Worm (Caenorhabditis elegans) whole organism, L1 larva: ENCODE results near the gene F13B12.4.
A peak's percentile ranks its signal among the peaks of the same experiment; 100 is the strongest.

ENCODE experiments used
- Y116A8C.19 ChIP-seq: sonication (generic microtip); optimal IDR thresholded peaks from 2 replicates; lab custom pipeline; 2016; ENCODE audit warnings: missing compliant biosample characterization, missing genetic modification characterization, borderline replicate concordance
- aha-1 ChIP-seq: fragments of 150-350 bp; optimal IDR thresholded peaks from 2 replicates; lab custom pipeline; 2014; ENCODE audit warnings: missing biosample characterization, missing genetic modification characterization
- blmp-1 ChIP-seq: fragments of 150-350 bp; optimal IDR thresholded peaks from 2 replicates; lab custom pipeline; 2014; ENCODE audit warnings: missing biosample characterization, missing genetic modification characterization
- ceh-63 ChIP-seq: fragments of 200-800 bp; sonication (Bioruptor generic); optimal IDR thresholded peaks from 2 replicates; lab custom pipeline; 2018; ENCODE audit warnings: mild to moderate bottlenecking, missing genetic modification characterization, missing compliant biosample characterization
- ceh-8 ChIP-seq: fragments of 200-800 bp; sonication (Bioruptor generic); optimal IDR thresholded peaks from 2 replicates; lab custom pipeline; 2018; ENCODE audit warnings: mild to moderate bottlenecking, missing genetic modification characterization, moderate library complexity, missing compliant biosample characterization
- ceh-82 ChIP-seq, 3 experiments: fragments of 150-350 bp in 1 of 3; sonication (generic microtip) in 2 of 3; optimal IDR thresholded peaks; 2 replicates each; lab custom pipeline; 2014 to 2017; ENCODE audit warnings: missing biosample characterization in 3 of 3, missing genetic modification characterization in 3 of 3
- dpl-1 ChIP-seq, 3 experiments: fragments of 150-350 bp in 2 of 3; sonication (generic microtip) in 1 of 3; optimal IDR thresholded peaks; 2 replicates each; lab custom pipeline; 2014 to 2017; ENCODE audit warnings: missing biosample characterization in 3 of 3, missing genetic modification characterization in 3 of 3, missing genetic modification reagents in 3 of 3
- efl-1 ChIP-seq, 4 experiments: fragments of 150-350 bp; optimal IDR thresholded peaks in 3 of 4; peaks in 1 of 4; 1 replicate in 1 of 4; 2 replicates in 3 of 4; lab custom pipeline; 2014; ENCODE audit warnings: missing biosample characterization in 2 of 4, missing genetic modification characterization in 2 of 4, missing genetic modification reagents in 2 of 4
- elt-2 ChIP-seq: sonication (generic microtip); optimal IDR thresholded peaks from 2 replicates; lab custom pipeline; 2016; ENCODE audit warnings: missing genetic modification characterization, mild to moderate bottlenecking, inconsistent platforms, missing compliant biosample characterization, missing genetic modification reagents
- elt-3 ChIP-seq, 6 experiments: fragments of 150-350 bp in 1 of 6; sonication (generic microtip); optimal IDR thresholded peaks; 2 replicates each; lab custom pipeline; 2017 to 2018; ENCODE audit warnings: missing biosample characterization in 6 of 6, missing genetic modification characterization in 6 of 6, inconsistent platforms in 1 of 6
- ets-5 ChIP-seq: fragments of 200-800 bp; sonication (Bioruptor generic); IDR thresholded peaks from 2 replicates; pipeline ENCODE4 v1.3.6; 2022; ENCODE audit warnings: missing genetic modification characterization, missing compliant biosample characterization
- fkh-10 ChIP-seq: sonication (generic microtip); optimal IDR thresholded peaks from 2 replicates; lab custom pipeline; 2017; ENCODE audit warnings: missing biosample characterization, missing genetic modification reagents, missing genetic modification characterization
- hpl-2 ChIP-seq: fragments of 150-350 bp; optimal IDR thresholded peaks from 2 replicates; lab custom pipeline; 2014; ENCODE audit warnings: missing biosample characterization, missing genetic modification reagents, missing genetic modification characterization
- lin-14 ChIP-seq: fragments of 200-800 bp; sonication (Bioruptor generic); optimal IDR thresholded peaks from 2 replicates; lab custom pipeline; 2018; ENCODE audit warnings: mild to moderate bottlenecking, missing genetic modification characterization, moderate library complexity, missing compliant biosample characterization
- lin-15B ChIP-seq: fragments of 150-350 bp; sonication (generic microtip); optimal IDR thresholded peaks from 3 replicates; lab custom pipeline; 2014; ENCODE audit warnings: missing biosample characterization, missing genetic modification characterization
- lin-35 ChIP-seq, 2 experiments: fragments of 150-350 bp; optimal IDR thresholded peaks; 2 replicates each; lab custom pipeline; 2014; ENCODE audit warnings: missing biosample characterization in 2 of 2, missing genetic modification characterization in 2 of 2, missing genetic modification reagents in 2 of 2
- lin-39 ChIP-seq: fragments of 150-350 bp; optimal IDR thresholded peaks from 2 replicates; lab custom pipeline; 2014; ENCODE audit warnings: missing biosample characterization, missing genetic modification reagents, missing genetic modification characterization
- lsy-2 ChIP-seq, 2 experiments: fragments of 150-350 bp; optimal IDR thresholded peaks; 2 replicates each; lab custom pipeline; 2014; ENCODE audit warnings: missing biosample characterization in 2 of 2, missing genetic modification characterization in 2 of 2
- mdl-1 ChIP-seq, 2 experiments: fragments of 150-350 bp; optimal IDR thresholded peaks; 2 replicates each; lab custom pipeline; 2014 to 2017; ENCODE audit warnings: missing biosample characterization in 2 of 2, missing genetic modification characterization in 2 of 2, inconsistent platforms in 1 of 2
- mef-2 ChIP-seq: fragments of 150-350 bp; optimal IDR thresholded peaks from 2 replicates; lab custom pipeline; 2014; ENCODE audit warnings: missing biosample characterization, missing genetic modification characterization
- mep-1 ChIP-seq: fragments of 150-350 bp; optimal IDR thresholded peaks from 2 replicates; lab custom pipeline; 2014; ENCODE audit warnings: missing biosample characterization, missing genetic modification characterization
- nhr-20 ChIP-seq: sonication (generic microtip); optimal IDR thresholded peaks from 2 replicates; lab custom pipeline; 2016; ENCODE audit warnings: mild to moderate bottlenecking, missing genetic modification characterization, missing compliant biosample characterization
- nhr-237 ChIP-seq: fragments of 150-350 bp; optimal IDR thresholded peaks from 2 replicates; lab custom pipeline; 2014; ENCODE audit warnings: missing biosample characterization, missing genetic modification characterization
- nhr-71 ChIP-seq: sonication (generic microtip); optimal IDR thresholded peaks from 2 replicates; lab custom pipeline; 2016; ENCODE audit warnings: mild to moderate bottlenecking, missing genetic modification characterization, moderate library complexity, missing compliant biosample characterization
- nhr-76 ChIP-seq: sonication (generic microtip); optimal IDR thresholded peaks from 2 replicates; lab custom pipeline; 2017; ENCODE audit warnings: missing biosample characterization, missing genetic modification characterization
- pqm-1 ChIP-seq: sonication (generic microtip); optimal IDR thresholded peaks from 3 replicates; lab custom pipeline; 2017; ENCODE audit warnings: missing biosample characterization, missing genetic modification characterization
- rnt-1 ChIP-seq: sonication (generic microtip); optimal IDR thresholded peaks from 2 replicates; lab custom pipeline; 2016; ENCODE audit warnings: mild to moderate bottlenecking, missing genetic modification characterization, moderate library complexity, missing compliant biosample characterization
- skn-1 ChIP-seq: fragments of 150-350 bp; optimal IDR thresholded peaks from 2 replicates; lab custom pipeline; 2014; ENCODE audit warnings: missing biosample characterization, missing genetic modification characterization
- snu-23 ChIP-seq: sonication (generic microtip); optimal IDR thresholded peaks from 2 replicates; lab custom pipeline; 2016; ENCODE audit warnings: missing genetic modification characterization, missing compliant biosample characterization
- sox-4 ChIP-seq: sonication (generic microtip); optimal IDR thresholded peaks from 2 replicates; lab custom pipeline; 2016; ENCODE audit warnings: missing genetic modification characterization, missing compliant biosample characterization
- swsn-7 ChIP-seq: sonication (generic microtip); optimal IDR thresholded peaks from 2 replicates; lab custom pipeline; 2016; ENCODE audit warnings: missing genetic modification characterization, missing compliant biosample characterization
- tlp-1 ChIP-seq: fragments of 150-350 bp; optimal IDR thresholded peaks from 2 replicates; lab custom pipeline; 2014; ENCODE audit warnings: missing biosample characterization, missing genetic modification characterization
- unc-130 ChIP-seq: fragments of 150-350 bp; optimal IDR thresholded peaks from 2 replicates; lab custom pipeline; 2017; ENCODE audit warnings: missing biosample characterization, missing genetic modification characterization, inconsistent platforms
- unc-30 ChIP-seq: sonication (generic microtip); optimal IDR thresholded peaks from 2 replicates; lab custom pipeline; 2017; ENCODE audit warnings: missing biosample characterization, missing genetic modification characterization
- unc-62 ChIP-seq: fragments of 150-350 bp; optimal IDR thresholded peaks from 2 replicates; lab custom pipeline; 2014; ENCODE audit warnings: missing biosample characterization, missing genetic modification reagents, missing genetic modification characterization
- unc-98 ChIP-seq: fragments of 200-800 bp; sonication (Bioruptor generic); IDR thresholded peaks from 2 replicates; pipeline ENCODE4 v1.3.6; 2022; ENCODE audit warnings: missing genetic modification characterization, missing compliant biosample characterization
- xbp-1 ChIP-seq: sonication (generic microtip); optimal IDR thresholded peaks from 2 replicates; lab custom pipeline; 2016; ENCODE audit warnings: missing genetic modification characterization, missing compliant biosample characterization
- zag-1 ChIP-seq: fragments of 150-350 bp; optimal IDR thresholded peaks from 2 replicates; lab custom pipeline; 2014; ENCODE audit warnings: missing biosample characterization, missing genetic modification characterization
- zip-4 ChIP-seq: fragments of 200-800 bp; sonication (Bioruptor generic); optimal IDR thresholded peaks from 2 replicates; lab custom pipeline; 2018; ENCODE audit warnings: mild to moderate bottlenecking, missing genetic modification characterization, moderate library complexity, missing compliant biosample characterization
- ztf-11 ChIP-seq, 2 experiments: sonication (generic microtip); optimal IDR thresholded peaks; 2 replicates each; lab custom pipeline; 2016 to 2017; ENCODE audit warnings: missing genetic modification characterization in 2 of 2, missing biosample characterization in 1 of 2, missing compliant biosample characterization in 1 of 2

Gene F13B12.4

DNA sequence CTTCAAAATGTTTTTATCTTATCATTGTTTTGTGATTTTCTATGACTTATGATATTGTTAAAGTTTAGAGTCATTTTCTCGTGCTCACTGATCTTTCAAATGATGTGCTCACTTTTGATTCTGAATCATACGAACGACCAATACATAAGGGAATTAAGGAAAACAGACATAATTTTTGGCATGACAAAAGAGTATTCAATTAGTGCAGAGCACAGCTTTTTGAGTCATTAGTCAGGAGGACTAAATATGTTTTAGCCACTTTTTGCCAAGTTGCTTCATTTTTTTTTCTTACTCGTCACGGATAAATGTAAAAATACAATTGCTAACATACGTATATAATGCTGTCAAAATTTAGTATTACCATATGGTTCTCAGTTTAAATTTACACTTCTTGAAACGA, 20.6 kb downstream of the F13B12.4 start, which contains the start of gene F13B12.2:
Gene F13B12.2, minus strand, starts transcription at position 2 of the 400 bp plus-strand sequence.
- peak; percentile 91 for TF ChIP-seq ceh-8
- TF ChIP-seq lin-14 (GFP tag; lab: Kevin White, UChicago), result peak; percentile 12
- peak; percentile 6 for TF ChIP-seq elt-2 (tag; lab: Kevin White, UChicago)
- no peak for TF ChIP-seq elt-3 (tag; optimal IDR thresholded peaks at IDR 0.05; lab: Kevin White, UChicago)
- TF ChIP-seq, all 84 proteins: peak for 3

DNA sequence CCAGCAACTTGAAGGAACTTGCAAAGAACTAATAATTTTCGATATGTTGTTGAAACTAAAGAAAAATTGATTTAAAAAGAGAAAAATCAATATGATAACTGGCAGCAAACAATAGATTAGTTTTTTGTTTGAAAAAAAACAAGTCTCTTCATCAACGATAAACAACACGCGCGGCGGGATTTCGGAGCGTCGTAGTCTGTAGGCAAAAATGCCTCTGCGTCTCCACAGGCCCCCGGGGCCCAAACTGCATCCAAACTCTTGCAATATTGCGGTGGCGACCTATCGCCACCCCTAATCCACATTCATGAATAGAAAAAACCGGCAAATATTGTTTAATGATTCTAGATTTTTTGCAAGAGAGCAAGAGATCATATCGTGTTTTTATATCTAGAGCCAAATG, 24.6 kb downstream of the F13B12.4 start:
- TF ChIP-seq dpl-1 (GFP tag; optimal IDR thresholded peaks at IDR 0.05; lab: Kevin White, UChicago) (peak in 2 of 3 experiments; percentile 36 to 39), nhr-20 (tag; lab: Kevin White, UChicago) (peak; percentile 22), efl-1 (optimal IDR thresholded peaks at IDR 0.05; lab: Kevin White, UChicago) (peak; percentile 23 to 44), efl-1 (GFP tag; optimal IDR thresholded peaks at IDR 0.05 in 1 of 2; lab: Kevin White, UChicago) (no peak), ztf-11 (tag; optimal IDR thresholded peaks at IDR 0.05; lab: Kevin White, UChicago) (peak in 1 of 2 experiments; percentile 24), lin-14 (GFP tag; lab: Kevin White, UChicago) (peak; percentile 38), swsn-7 (tag; lab: Kevin White, UChicago) (peak; percentile 1), unc-62 (GFP tag; lab: Kevin White, UChicago) (no peak), Y116A8C.19 (tag; lab: Kevin White, UChicago) (no peak), unc-30 (tag; lab: Kevin White, UChicago) (no peak), zag-1 (tag; lab: Kevin White, UChicago) (no peak), lin-15B (tag; lab: Kevin White, UChicago) (no peak), lin-35 (GFP tag; optimal IDR thresholded peaks at IDR 0.05; lab: Kevin White, UChicago) (peak; percentile 5 to 51), ceh-63 (GFP tag; lab: Kevin White, UChicago) (no peak), mep-1 (tag; lab: Kevin White, UChicago) (peak; percentile 34), lsy-2 (tag; optimal IDR thresholded peaks at IDR 0.05; lab: Kevin White, UChicago) (peak; percentile 19 to 61), ets-5 (GFP tag; lab: Robert Waterston, UW) (no peak), mef-2 (tag; lab: Kevin White, UChicago) (no peak), xbp-1 (tag; lab: Kevin White, UChicago) (peak; percentile 4), nhr-71 (tag; lab: Kevin White, UChicago) (peak; percentile 24), skn-1 (peak; percentile 5), fkh-10 (peak; percentile 25), nhr-76 (tag; lab: Kevin White, UChicago) (no peak), unc-98 (GFP tag; lab: Robert Waterston, UW) (no peak), blmp-1 (tag; lab: Kevin White, UChicago) (peak; percentile 7), rnt-1 (tag; lab: Kevin White, UChicago) (peak; percentile 49), snu-23 (GFP tag; lab: Kevin White, UChicago) (peak; percentile 50), ceh-82 (tag; optimal IDR thresholded peaks at IDR 0.05; lab: Kevin White, UChicago) (peak in 1 of 3 experiments; percentile 5)

DNA sequence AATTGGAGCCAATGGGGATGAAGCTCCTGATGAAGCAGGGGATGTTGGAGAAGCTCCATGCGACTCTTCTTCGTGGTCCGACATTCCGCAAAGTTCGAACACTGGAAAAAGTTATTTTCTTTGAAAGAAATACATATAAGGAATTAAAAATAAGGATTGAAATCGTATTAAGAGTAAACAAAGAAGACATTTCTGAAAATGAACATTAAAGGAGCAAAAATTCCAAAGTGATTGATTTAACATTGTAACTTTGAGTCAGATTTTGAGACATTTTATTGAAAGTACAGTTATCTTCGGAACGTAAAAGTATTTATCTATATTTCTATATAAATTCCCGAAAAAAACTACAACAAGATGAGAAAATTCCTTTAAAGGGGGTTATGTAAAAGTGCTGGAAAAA, 25.2 kb downstream of the F13B12.4 start, which contains the start of gene F13B12.1:
Gene F13B12.1, minus strand, starts transcription at position 101 of the 400 bp plus-strand sequence.
- TF ChIP-seq mdl-1 (tag; optimal IDR thresholded peaks at IDR 0.05; lab: Kevin White, UChicago) (no peak), dpl-1 (GFP tag; optimal IDR thresholded peaks at IDR 0.05; lab: Kevin White, UChicago) (no peak), zip-4 (GFP tag; lab: Kevin White, UChicago) (no peak), sox-4 (tag; lab: Kevin White, UChicago) (no peak), unc-62 (GFP tag; lab: Kevin White, UChicago) (no peak), nhr-237 (tag; lab: Kevin White, UChicago) (no peak), unc-130 (tag; lab: Kevin White, UChicago) (no peak), mef-2 (tag; lab: Kevin White, UChicago) (no peak), elt-2 (tag; lab: Kevin White, UChicago) (no peak), hpl-2 (GFP tag; lab: Kevin White, UChicago) (no peak), xbp-1 (tag; lab: Kevin White, UChicago) (no peak), aha-1 (tag; lab: Kevin White, UChicago) (no peak), lin-39 (tag; lab: Kevin White, UChicago) (no peak), tlp-1 (no peak), pqm-1 (no peak), snu-23 (GFP tag; lab: Kevin White, UChicago) (no peak), zag-1 (tag; lab: Kevin White, UChicago) (no peak)
